Comparison of ENCODE assay signal across 1 fruit fly cellular context in the genomic region with DNA sequence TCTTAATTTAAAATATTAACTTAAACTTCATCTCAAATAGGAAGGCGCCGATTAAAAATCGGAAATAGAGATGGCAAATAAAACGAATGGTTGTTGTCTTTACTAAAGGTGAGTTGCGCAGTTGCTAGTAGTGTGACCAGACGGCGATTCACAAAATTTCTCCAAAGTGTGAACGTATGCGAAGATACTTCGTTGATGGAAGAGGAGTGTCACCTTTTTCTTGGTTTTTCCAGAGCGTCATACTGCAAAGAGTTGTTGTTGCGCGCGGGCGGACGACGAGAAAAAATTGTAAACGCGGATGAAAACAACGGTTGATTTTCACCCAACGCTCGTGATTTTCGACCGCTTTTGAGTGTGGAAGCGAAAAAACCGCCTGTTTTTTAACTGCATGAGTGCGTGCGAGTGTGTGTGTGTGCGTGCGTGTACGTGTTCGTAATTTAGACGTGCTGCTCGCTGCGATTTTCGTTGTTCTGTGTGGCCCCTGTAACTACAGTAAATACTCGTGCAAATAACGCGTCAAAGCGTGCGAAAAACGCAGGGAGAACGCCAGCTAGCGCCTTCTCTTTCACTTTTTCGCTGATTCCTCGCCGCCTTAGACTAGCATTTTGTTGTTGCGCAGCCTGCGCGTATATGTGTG.
TF ChIP-seq lines count a peak whose summit lies in the region.

A gene (plus strand): TSS at position 241 of the 637 bp plus-strand sequence.

TF ChIP-seq in whole organism, embryonic, 481 proteins besides CTCF, POLR2A, EP300 and RAD21 (continued from another document):
- no peak for TF ChIP-seq ham (GFP tag; IDR thresholded peaks at IDR 0.05; lab: Robert Waterston, UW)
- TF ChIP-seq maf-S (GFP tag; optimal IDR thresholded peaks at IDR 0.05; lab: Kevin White, UChicago), result no peak
- TF ChIP-seq CHES-1-like (GFP tag; optimal IDR thresholded peaks at IDR 0.05; lab: Kevin White, UChicago), result no peak
- no peak for TF ChIP-seq CG31441 (GFP tag; IDR thresholded peaks at IDR 0.05; lab: Robert Waterston, UW)
- no peak for TF ChIP-seq CG8089 (GFP tag; optimal IDR thresholded peaks at IDR 0.05; lab: Kevin White, UChicago)
- TF ChIP-seq CG13287 (GFP tag; IDR thresholded peaks at IDR 0.05; lab: Robert Waterston, UW; ENCODE audit: partially characterized antibody), result peak; percentile 52; the same call in 1 of the 2 replicates
- TF ChIP-seq CG3281 (GFP tag; optimal IDR thresholded peaks at IDR 0.05; lab: Kevin White, UChicago), result no peak
- TF ChIP-seq CG6254 (GFP tag; optimal IDR thresholded peaks at IDR 0.05; lab: Kevin White, UChicago), result no peak
- no peak for TF ChIP-seq wdn (GFP tag; IDR thresholded peaks at IDR 0.05; lab: Robert Waterston, UW)
- no peak for TF ChIP-seq Drgx (GFP tag; IDR thresholded peaks at IDR 0.05; lab: Robert Waterston, UW)
- peak; percentile 44; the same call in 1 of the 2 replicates for TF ChIP-seq tna (GFP tag; IDR thresholded peaks at IDR 0.05; lab: Robert Waterston, UW; ENCODE audit: partially characterized antibody)
- no peak for TF ChIP-seq ATbp (GFP tag; optimal IDR thresholded peaks at IDR 0.05; lab: Kevin White, UChicago)
- peak; percentile 20 for TF ChIP-seq CG12071 (GFP tag; optimal IDR thresholded peaks at IDR 0.05; lab: Kevin White, UChicago)
- no peak for TF ChIP-seq CG9727 (GFP tag; optimal IDR thresholded peaks at IDR 0.05; lab: Kevin White, UChicago)
- TF ChIP-seq ap (GFP tag; IDR thresholded peaks at IDR 0.05; lab: Robert Waterston, UW), result no peak
- no peak for TF ChIP-seq HLH3B (GFP tag; IDR thresholded peaks at IDR 0.05; lab: Robert Waterston, UW)
- no peak for TF ChIP-seq dpn (GFP tag; optimal IDR thresholded peaks at IDR 0.05; lab: Kevin White, UChicago)
- TF ChIP-seq Deaf1 (tag; optimal IDR thresholded peaks at IDR 0.05; lab: Kevin White, UChicago), result no peak
- no peak; the same call in 2 of the 3 replicates for TF ChIP-seq CG17361 (GFP tag; IDR thresholded peaks at IDR 0.05; lab: Robert Waterston, UW)
- TF ChIP-seq Bgb (GFP tag; IDR thresholded peaks at IDR 0.05; lab: Robert Waterston, UW; ENCODE audit: partially characterized antibody), result peak; percentile 37; the same call in 1 of the 2 replicates
- TF ChIP-seq lilli (GFP tag; optimal IDR thresholded peaks at IDR 0.05; lab: Kevin White, UChicago), result no peak
- no peak for TF ChIP-seq CG33557 (GFP tag; optimal IDR thresholded peaks at IDR 0.05; lab: Kevin White, UChicago)
- TF ChIP-seq pho (GFP tag; optimal IDR thresholded peaks at IDR 0.05; lab: Kevin White, UChicago), result no peak
- TF ChIP-seq CG17328 (GFP tag; IDR thresholded peaks at IDR 0.05; lab: Robert Waterston, UW), result peak; percentile 30; the same call in 1 of the 2 replicates
- no peak for TF ChIP-seq CG11093 (GFP tag; IDR thresholded peaks at IDR 0.05; lab: Robert Waterston, UW)
- TF ChIP-seq Hsf (GFP tag; optimal IDR thresholded peaks at IDR 0.05; lab: Kevin White, UChicago), result no peak
- no peak for TF ChIP-seq yki (optimal IDR thresholded peaks at IDR 0.05; lab: Kevin White, UChicago)
- TF ChIP-seq tap (tag; optimal IDR thresholded peaks at IDR 0.05; lab: Kevin White, UChicago), result peak; percentile 48
- no peak for TF ChIP-seq CG10565 (GFP tag; optimal IDR thresholded peaks at IDR 0.05; lab: Kevin White, UChicago)
- no peak for TF ChIP-seq vnd (GFP tag; IDR thresholded peaks at IDR 0.05; lab: Robert Waterston, UW; ENCODE audit: partially characterized antibody)
- no peak for TF ChIP-seq CG3163 (GFP tag; optimal IDR thresholded peaks at IDR 0.05; lab: Kevin White, UChicago)
- no peak for TF ChIP-seq CG8359 (GFP tag; optimal IDR thresholded peaks at IDR 0.05; lab: Kevin White, UChicago; ENCODE audit: borderline replicate concordance)
- TF ChIP-seq CG33213 (GFP tag; optimal IDR thresholded peaks at IDR 0.05; lab: Kevin White, UChicago), result peak; percentile 88
- TF ChIP-seq schlank (tag; optimal IDR thresholded peaks at IDR 0.05; lab: Kevin White, UChicago), result no peak
- TF ChIP-seq trem (tag; optimal IDR thresholded peaks at IDR 0.05; lab: Kevin White, UChicago), result peak; percentile 72
- TF ChIP-seq Ptx1 (GFP tag; IDR thresholded peaks at IDR 0.05; lab: Robert Waterston, UW), result no peak
- no peak for TF ChIP-seq CG12236 (GFP tag; optimal IDR thresholded peaks at IDR 0.05; lab: Kevin White, UChicago)
- TF ChIP-seq Hr78 (GFP tag; optimal IDR thresholded peaks at IDR 0.05; lab: Kevin White, UChicago), result no peak
- TF ChIP-seq ac (GFP tag; optimal IDR thresholded peaks at IDR 0.05; lab: Kevin White, UChicago), result no peak
- TF ChIP-seq CG12155 (GFP tag; optimal IDR thresholded peaks at IDR 0.05; lab: Kevin White, UChicago), result peak; percentile 3
- peak; percentile 46 for TF ChIP-seq mirr (GFP tag; optimal IDR thresholded peaks at IDR 0.05; lab: Kevin White, UChicago)
- TF ChIP-seq Xrp1 (GFP tag; IDR thresholded peaks at IDR 0.05; lab: Robert Waterston, UW), result no peak
- no peak for TF ChIP-seq gt (GFP tag; IDR thresholded peaks at IDR 0.05; lab: Robert Waterston, UW)
- TF ChIP-seq Gug (GFP tag; IDR thresholded peaks at IDR 0.05; lab: Robert Waterston, UW), result no peak
- TF ChIP-seq CG32532 (GFP tag; IDR thresholded peaks at IDR 0.05; lab: Robert Waterston, UW), result peak; percentile 55
- TF ChIP-seq NFAT (GFP tag; IDR thresholded peaks at IDR 0.05; lab: Robert Waterston, UW), result no peak
- TF ChIP-seq E2f1 (GFP tag; IDR thresholded peaks at IDR 0.05; lab: Robert Waterston, UW), result no peak
- TF ChIP-seq bowl (GFP tag; IDR thresholded peaks at IDR 0.05; lab: Robert Waterston, UW), result no peak
- peak; percentile 51; the same call in 1 of the 4 replicates for TF ChIP-seq chinmo (GFP tag; IDR thresholded peaks at IDR 0.05; lab: Robert Waterston, UW; ENCODE audit: partially characterized antibody)
- TF ChIP-seq CG17612 (GFP tag; IDR thresholded peaks at IDR 0.05; lab: Robert Waterston, UW), result no peak
- peak; percentile 18; the same call in 2 of the 3 replicates for TF ChIP-seq zen2 (GFP tag; IDR thresholded peaks at IDR 0.05; lab: Robert Waterston, UW; ENCODE audit: partially characterized antibody)
- TF ChIP-seq Mes4 (GFP tag; optimal IDR thresholded peaks at IDR 0.05; lab: Kevin White, UChicago), result no peak
- peak; percentile 69 for TF ChIP-seq CG13624 (GFP tag; optimal IDR thresholded peaks at IDR 0.05; lab: Kevin White, UChicago)
- TF ChIP-seq Optix (GFP tag; IDR thresholded peaks at IDR 0.05; lab: Robert Waterston, UW), result no peak
- TF ChIP-seq CG11247 (GFP tag; IDR thresholded peaks at IDR 0.05; lab: Robert Waterston, UW), result no peak
- TF ChIP-seq dan (GFP tag; IDR thresholded peaks at IDR 0.05; lab: Robert Waterston, UW), result no peak
- TF ChIP-seq CG17802 (tag; optimal IDR thresholded peaks at IDR 0.05; lab: Kevin White, UChicago), result no peak
- peak; percentile 64 for TF ChIP-seq CG7987 (GFP tag; optimal IDR thresholded peaks at IDR 0.05; lab: Kevin White, UChicago)
- peak; percentile 22 for TF ChIP-seq CG15269 (tag; optimal IDR thresholded peaks at IDR 0.05; lab: Kevin White, UChicago)
- TF ChIP-seq zfh1 (GFP tag; IDR thresholded peaks at IDR 0.05; lab: Robert Waterston, UW), result peak; percentile 83
- peak; percentile 46 for TF ChIP-seq CoRest (tag; optimal IDR thresholded peaks at IDR 0.05; lab: Kevin White, UChicago)
- peak; percentile 78 for TF ChIP-seq CG13894 (tag; optimal IDR thresholded peaks at IDR 0.05; lab: Kevin White, UChicago)
- no peak for TF ChIP-seq CG14860 (GFP tag; IDR thresholded peaks at IDR 0.05; lab: Robert Waterston, UW; ENCODE audit: partially characterized antibody)
- TF ChIP-seq Camta (GFP tag; optimal IDR thresholded peaks at IDR 0.05; lab: Kevin White, UChicago), result no peak
- peak; percentile 82 for TF ChIP-seq Rfx (GFP tag; IDR thresholded peaks at IDR 0.05; lab: Robert Waterston, UW)
- peak; percentile 18 for TF ChIP-seq NC2β (GFP tag; optimal IDR thresholded peaks at IDR 0.05; lab: Kevin White, UChicago)
- no peak for TF ChIP-seq oc (tag; optimal IDR thresholded peaks at IDR 0.05; lab: Kevin White, UChicago)
- no peak for TF ChIP-seq Dip2 (GFP tag; IDR thresholded peaks at IDR 0.05; lab: Robert Waterston, UW)
- TF ChIP-seq twi (tag; optimal IDR thresholded peaks at IDR 0.05; lab: Kevin White, UChicago), result peak; percentile 31
